Worm (Caenorhabditis elegans): ENCODE measurements around the gene K09F5.4.

K09F5.4 gene

ce11 chrX:7712887-7713286 lies 2.3 kb upstream of the K09F5.4 start:
- TF ChIP-seq W03F9.2 (tag; optimal IDR thresholded peaks at IDR 0.05) (no peak), dao-5 (tag; optimal IDR thresholded peaks at IDR 0.05) (no peak), him-1 (tag; optimal IDR thresholded peaks at IDR 0.05) (no peak)

ce11 chrX:7710187-7710586 lies 356 bp downstream of the K09F5.4 start:
- TF ChIP-seq him-1 (tag; optimal IDR thresholded peaks at IDR 0.05) (no peak), dao-5 (tag; optimal IDR thresholded peaks at IDR 0.05) (no peak), W03F9.2 (tag; optimal IDR thresholded peaks at IDR 0.05) (no peak)

DNA sequence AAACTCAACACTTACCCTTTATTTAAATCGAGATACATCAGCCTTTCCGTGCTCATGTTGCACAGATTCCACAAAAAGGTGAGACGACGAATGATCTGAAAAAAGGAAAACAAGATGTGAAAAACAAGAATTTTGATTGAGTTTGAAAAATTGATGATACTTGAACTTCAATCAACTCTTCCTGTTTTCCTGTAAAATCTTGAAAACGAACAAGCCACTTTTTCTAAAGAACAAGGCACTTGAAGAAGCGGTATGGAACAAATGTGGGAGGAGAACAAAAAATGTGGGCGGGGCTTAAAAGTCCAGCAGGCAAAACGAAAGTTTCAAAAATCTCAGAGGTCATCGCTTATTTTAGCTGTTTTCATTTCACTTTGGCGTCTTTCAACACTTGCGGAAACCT lies 3.5 kb downstream of the K09F5.4 start, which contains the start of gene kvs-1:
TSS of gene kvs-1 (minus strand) at position 101 of the 400 bp plus-strand sequence.
- TF ChIP-seq him-1 (tag; optimal IDR thresholded peaks at IDR 0.05) (no peak), W03F9.2 (tag; optimal IDR thresholded peaks at IDR 0.05) (no peak)

DNA sequence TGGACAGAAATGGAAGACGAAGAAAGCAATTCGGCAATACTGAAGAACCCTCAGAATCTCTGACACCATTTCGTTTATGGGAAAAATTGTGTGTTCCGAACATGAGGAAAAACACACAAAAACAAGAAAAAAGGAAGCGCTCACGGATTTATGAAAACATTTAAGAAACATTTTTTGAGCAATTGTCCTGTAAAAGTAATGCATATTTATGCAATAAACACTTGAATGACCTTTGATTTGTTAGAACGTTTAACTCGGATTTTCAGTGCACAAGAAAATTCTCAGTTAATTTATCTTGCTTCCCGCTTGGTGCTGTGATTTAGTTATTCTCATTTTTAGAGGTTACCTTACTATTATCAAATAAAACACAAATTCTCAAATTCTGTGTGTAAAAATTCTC lies 6.7 kb downstream of the K09F5.4 start:
- TF ChIP-seq W03F9.2 (tag; optimal IDR thresholded peaks at IDR 0.05) (no peak), dao-5 (tag; optimal IDR thresholded peaks at IDR 0.05) (no peak), him-1 (tag; optimal IDR thresholded peaks at IDR 0.05) (no peak)

ce11 chrX:7689570-7689969 lies 21.0 kb downstream of the K09F5.4 start:
- TF ChIP-seq W03F9.2 (tag; optimal IDR thresholded peaks at IDR 0.05) (no peak), dao-5 (tag; optimal IDR thresholded peaks at IDR 0.05) (no peak), him-1 (tag; optimal IDR thresholded peaks at IDR 0.05) (peak; percentile 41)

- no peak for TF ChIP-seq dao-5 (tag; optimal IDR thresholded peaks at IDR 0.05)
- no peak for TF ChIP-seq W03F9.2 (tag; optimal IDR thresholded peaks at IDR 0.05)
- TF ChIP-seq him-1 (tag; optimal IDR thresholded peaks at IDR 0.05): no peak
These were observed 21.4 kb downstream of the K09F5.4 start, which contains the start of gene clik-2 for ce11 chrX:7689119-7689518. TSS of gene clik-2 (minus strand) at chrX:7689219.

- TF ChIP-seq him-1 (tag; optimal IDR thresholded peaks at IDR 0.05) (no peak), dao-5 (tag; optimal IDR thresholded peaks at IDR 0.05) (no peak), W03F9.2 (tag; optimal IDR thresholded peaks at IDR 0.05) (no peak)
These were observed 28.3 kb downstream of the K09F5.4 start, which contains the start of gene unc-18 for ce11 chrX:7681965-7682946. TSS of gene unc-18 (plus strand) at chrX:7682896.

DNA sequence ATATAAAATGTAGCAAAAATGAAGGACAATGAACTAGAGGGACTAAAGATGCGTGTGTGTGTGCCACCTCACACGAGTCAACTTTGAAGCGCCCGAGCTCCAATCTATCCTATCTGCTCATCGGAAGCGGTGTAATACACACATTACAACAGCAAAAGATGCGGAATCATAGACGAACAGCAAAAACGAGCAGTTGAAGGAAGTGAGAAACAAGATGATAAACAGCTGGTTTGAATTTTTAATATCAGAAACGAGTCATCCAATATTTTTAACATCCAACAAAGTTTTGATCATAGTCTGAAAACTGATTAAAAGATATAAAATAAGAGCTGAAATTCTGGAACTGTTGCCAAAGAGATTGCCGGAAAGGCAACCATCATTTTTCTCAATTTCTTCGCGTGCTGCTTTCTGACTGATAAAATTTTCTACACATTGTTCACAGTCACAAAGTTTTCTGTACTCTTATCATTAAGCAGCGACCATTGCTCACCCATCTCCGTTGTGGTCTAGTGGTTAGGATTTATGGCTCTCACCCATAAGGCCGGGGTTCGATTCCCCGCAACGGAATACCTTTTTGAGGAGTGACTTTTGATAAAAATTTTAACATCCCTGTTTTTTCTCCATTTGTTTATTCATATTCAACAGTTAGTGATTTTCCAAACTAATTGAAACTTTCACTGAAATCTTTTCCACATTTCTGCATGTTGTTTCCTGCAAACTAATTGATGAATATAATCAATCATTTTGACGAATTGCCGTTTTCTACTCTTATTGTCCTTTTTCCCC lies 29.8 kb downstream of the K09F5.4 start, which contains the start of gene stn-2:
TSS of gene stn-2 (minus strand) at position 75 of the 786 bp plus-strand sequence.
- TF ChIP-seq him-1 (tag; optimal IDR thresholded peaks at IDR 0.05) (no peak), dao-5 (tag; optimal IDR thresholded peaks at IDR 0.05) (no peak), W03F9.2 (tag; optimal IDR thresholded peaks at IDR 0.05) (no peak)

ce11 chrX:7679835-7680234 lies 30.7 kb downstream of the K09F5.4 start:
- TF ChIP-seq W03F9.2 (tag; optimal IDR thresholded peaks at IDR 0.05): no peak

DNA sequence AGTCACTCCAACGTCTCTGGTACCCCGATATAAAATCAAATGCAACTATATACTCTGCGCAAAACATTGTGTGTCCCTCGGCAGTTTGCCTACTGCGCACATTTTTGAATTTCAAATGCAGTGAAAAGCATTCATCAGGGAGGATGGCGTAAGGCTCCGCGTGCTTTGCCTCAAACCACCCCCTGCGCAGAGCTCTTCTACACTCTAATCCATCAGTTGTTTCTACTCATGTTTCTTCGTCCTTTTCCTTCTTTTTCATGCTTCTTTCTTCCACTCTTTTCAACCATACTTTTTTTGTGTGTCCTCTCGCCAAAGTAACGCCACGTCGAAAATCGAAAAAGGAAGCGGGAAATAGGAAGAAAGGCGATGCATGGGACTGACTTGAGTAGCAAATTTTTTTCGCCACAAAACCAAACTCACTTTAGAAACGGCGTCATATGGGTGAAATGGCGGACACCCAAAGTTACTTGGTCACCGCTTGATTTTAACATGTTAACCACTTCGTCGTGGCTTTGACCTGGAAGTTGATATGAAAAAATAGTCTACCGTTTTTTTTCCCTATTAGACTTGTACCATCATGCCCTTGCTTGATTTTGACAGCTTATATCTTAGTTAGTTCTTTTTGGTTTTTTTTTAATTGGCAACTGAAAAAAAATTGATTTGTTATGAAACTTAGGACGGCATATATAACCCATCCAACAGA lies 32.0 kb downstream of the K09F5.4 start:
- no peak for TF ChIP-seq W03F9.2 (tag; optimal IDR thresholded peaks at IDR 0.05)
- TF ChIP-seq him-1 (tag; optimal IDR thresholded peaks at IDR 0.05): peak; percentile 68
- TF ChIP-seq dao-5 (tag; optimal IDR thresholded peaks at IDR 0.05): no peak

ce11 chrX:7674871-7675270 lies 35.7 kb downstream of the K09F5.4 start:
- TF ChIP-seq dao-5 (tag; optimal IDR thresholded peaks at IDR 0.05) (no peak), W03F9.2 (tag; optimal IDR thresholded peaks at IDR 0.05) (no peak), him-1 (tag; optimal IDR thresholded peaks at IDR 0.05) (no peak)

DNA sequence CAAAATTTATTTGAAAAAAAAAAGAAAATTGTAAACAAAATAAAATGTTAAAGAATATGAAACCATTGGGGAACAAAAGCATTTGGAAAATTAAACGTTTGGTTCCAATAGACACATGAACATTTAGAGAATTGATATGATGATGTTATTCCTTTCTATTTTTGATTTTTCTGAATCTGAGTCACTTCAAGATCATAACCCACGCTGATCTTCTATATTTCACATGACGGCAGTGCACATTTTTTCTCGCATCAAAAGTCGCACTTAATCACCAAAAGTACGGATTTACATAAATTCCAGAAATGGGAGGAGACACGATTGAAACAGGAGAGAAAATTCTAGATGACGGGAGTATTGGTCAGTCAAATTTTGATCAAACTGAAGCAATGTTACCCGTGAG lies 37.9 kb downstream of the K09F5.4 start, which contains the start of gene F27D9.2:
TSS of gene F27D9.2 (plus strand) at position 301 of the 400 bp plus-strand sequence.
- TF ChIP-seq W03F9.2 (tag; optimal IDR thresholded peaks at IDR 0.05): no peak
- no peak for TF ChIP-seq him-1 (tag; optimal IDR thresholded peaks at IDR 0.05)
- TF ChIP-seq dao-5 (tag; optimal IDR thresholded peaks at IDR 0.05): no peak

DNA sequence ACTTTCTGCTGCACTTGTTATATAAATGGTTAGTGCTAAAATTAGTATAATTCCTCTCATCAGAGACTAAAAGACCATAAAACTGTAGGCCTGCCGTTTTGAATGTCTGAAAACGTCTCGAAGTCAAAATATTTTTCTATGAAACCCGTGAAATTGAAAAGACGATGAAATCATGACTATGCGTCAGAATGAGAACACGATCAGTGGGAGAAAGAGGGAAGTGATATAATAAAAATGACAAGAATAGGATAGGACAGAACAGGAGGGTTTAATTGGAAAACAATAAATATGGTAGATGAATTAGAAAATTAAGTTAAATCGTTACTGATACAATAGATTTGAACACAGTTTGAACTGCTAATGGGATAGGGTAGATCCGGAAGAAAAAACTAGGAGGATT lies 39.9 kb downstream of the K09F5.4 start, which contains the start of gene F27D9.7:
TSS of gene F27D9.7 (minus strand) at position 101 of the 400 bp plus-strand sequence.
- TF ChIP-seq him-1 (tag; optimal IDR thresholded peaks at IDR 0.05) (no peak), dao-5 (tag; optimal IDR thresholded peaks at IDR 0.05) (no peak), W03F9.2 (tag; optimal IDR thresholded peaks at IDR 0.05) (no peak)

Data from whole organism, L4/young adult.